Worm (Caenorhabditis elegans) whole organism, L1 larva: ENCODE results near the gene oac-11.

Experiments used
- C04F5.9 ChIP-seq: sonication (generic microtip); optimal IDR thresholded peaks from 2 replicates; lab custom pipeline; 2016; ENCODE audit warnings: missing genetic modification characterization, missing compliant biosample characterization
- C16A3.4 ChIP-seq: fragments of 150-350 bp; optimal IDR thresholded peaks from 2 replicates; lab custom pipeline; 2014; ENCODE audit warnings: missing biosample characterization, missing genetic modification characterization
- C34B4.2 ChIP-seq: sonication (generic microtip); optimal IDR thresholded peaks from 2 replicates; lab custom pipeline; 2017; ENCODE audit warnings: mild to moderate bottlenecking, missing genetic modification characterization, missing compliant biosample characterization
- alr-1 ChIP-seq: fragments of 200-800 bp; sonication (Bioruptor generic); optimal IDR thresholded peaks from 2 replicates; lab custom pipeline; 2018; ENCODE audit warnings: borderline replicate concordance, mild to moderate bottlenecking, missing genetic modification characterization, missing compliant biosample characterization
- ceh-63 ChIP-seq: fragments of 200-800 bp; sonication (Bioruptor generic); optimal IDR thresholded peaks from 2 replicates; lab custom pipeline; 2018; ENCODE audit warnings: mild to moderate bottlenecking, missing genetic modification characterization, missing compliant biosample characterization
- ceh-82 ChIP-seq, 3 experiments: fragments of 150-350 bp in 1 of 3; sonication (generic microtip) in 2 of 3; optimal IDR thresholded peaks; 2 replicates each; lab custom pipeline; 2014 to 2017; ENCODE audit warnings: missing biosample characterization in 3 of 3, missing genetic modification characterization in 3 of 3
- ceh-88 ChIP-seq: fragments of 200-800 bp; sonication (Bioruptor generic); IDR thresholded peaks from 2 replicates; pipeline ENCODE4 v1.3.6; 2022; ENCODE audit warnings: missing genetic modification characterization, missing compliant biosample characterization
- ceh-90 ChIP-seq: sonication (generic microtip); optimal IDR thresholded peaks from 2 replicates; lab custom pipeline; 2016; ENCODE audit warnings: missing genetic modification characterization, missing compliant biosample characterization
- ces-1 ChIP-seq: fragments of 150-350 bp; optimal IDR thresholded peaks from 2 replicates; lab custom pipeline; 2014; ENCODE audit warnings: missing biosample characterization, missing genetic modification reagents, missing genetic modification characterization
- dsc-1 ChIP-seq: sonication (generic microtip); optimal IDR thresholded peaks from 2 replicates; lab custom pipeline; 2016; ENCODE audit warnings: mild to moderate bottlenecking, missing genetic modification characterization, missing compliant biosample characterization
- efl-1 ChIP-seq, 4 experiments: fragments of 150-350 bp; optimal IDR thresholded peaks in 3 of 4; peaks in 1 of 4; 1 replicate in 1 of 4; 2 replicates in 3 of 4; lab custom pipeline; 2014; ENCODE audit warnings: missing biosample characterization in 2 of 4, missing genetic modification characterization in 2 of 4, missing genetic modification reagents in 2 of 4
- egl-13 ChIP-seq: sonication (generic microtip); optimal IDR thresholded peaks from 2 replicates; lab custom pipeline; 2016; ENCODE audit warnings: missing genotype, missing genetic modification reagents, missing genetic modification characterization, missing compliant biosample characterization
- elt-3 ChIP-seq, 6 experiments: fragments of 150-350 bp in 1 of 6; sonication (generic microtip); optimal IDR thresholded peaks; 2 replicates each; lab custom pipeline; 2017 to 2018; ENCODE audit warnings: missing biosample characterization in 6 of 6, missing genetic modification characterization in 6 of 6, inconsistent platforms in 1 of 6
- ets-5 ChIP-seq: fragments of 200-800 bp; sonication (Bioruptor generic); IDR thresholded peaks from 2 replicates; pipeline ENCODE4 v1.3.6; 2022; ENCODE audit warnings: missing genetic modification characterization, missing compliant biosample characterization
- fkh-10 ChIP-seq: sonication (generic microtip); optimal IDR thresholded peaks from 2 replicates; lab custom pipeline; 2017; ENCODE audit warnings: missing biosample characterization, missing genetic modification reagents, missing genetic modification characterization
- fkh-8 ChIP-seq: sonication (generic microtip); optimal IDR thresholded peaks from 2 replicates; lab custom pipeline; 2016; ENCODE audit warnings: mild to moderate bottlenecking, missing genetic modification characterization, missing compliant biosample characterization
- fos-1 ChIP-seq: fragments of 150-350 bp; optimal IDR thresholded peaks from 2 replicates; lab custom pipeline; 2014; ENCODE audit warnings: missing biosample characterization, missing genetic modification characterization
- hlh-17 ChIP-seq: fragments of 200-800 bp; sonication (Bioruptor generic); optimal IDR thresholded peaks from 2 replicates; lab custom pipeline; 2018; ENCODE audit warnings: missing genetic modification characterization, mild to moderate bottlenecking, missing compliant biosample characterization, moderate library complexity, borderline replicate concordance
- hlh-4 ChIP-seq: sonication (generic microtip); optimal IDR thresholded peaks from 2 replicates; lab custom pipeline; 2016; ENCODE audit warnings: mild to moderate bottlenecking, missing genetic modification characterization, missing compliant biosample characterization
- hpl-2 ChIP-seq: fragments of 150-350 bp; optimal IDR thresholded peaks from 2 replicates; lab custom pipeline; 2014; ENCODE audit warnings: missing biosample characterization, missing genetic modification reagents, missing genetic modification characterization
- irx-1 ChIP-seq: sonication (generic microtip); optimal IDR thresholded peaks from 2 replicates; lab custom pipeline; 2016; ENCODE audit warnings: missing genetic modification characterization, missing compliant biosample characterization
- isw-1 ChIP-seq: fragments of 200-800 bp; sonication (Bioruptor generic); IDR thresholded peaks from 2 replicates; pipeline ENCODE4 v1.3.6; 2022; ENCODE audit warnings: missing genetic modification characterization, missing compliant biosample characterization
- jun-1 ChIP-seq: fragments of 150-350 bp; optimal IDR thresholded peaks from 2 replicates; lab custom pipeline; 2014; ENCODE audit warnings: missing biosample characterization, missing genetic modification reagents, missing genetic modification characterization
- lin-13 ChIP-seq: fragments of 150-350 bp; optimal IDR thresholded peaks from 2 replicates; lab custom pipeline; 2014; ENCODE audit warnings: missing biosample characterization, missing genetic modification reagents, missing genetic modification characterization
- lsy-2 ChIP-seq, 2 experiments: fragments of 150-350 bp; optimal IDR thresholded peaks; 2 replicates each; lab custom pipeline; 2014; ENCODE audit warnings: missing biosample characterization in 2 of 2, missing genetic modification characterization in 2 of 2
- mab-9 ChIP-seq: fragments of 200-800 bp; sonication (Bioruptor generic); IDR thresholded peaks from 2 replicates; pipeline ENCODE4 v1.3.6; 2022; ENCODE audit warnings: missing genetic modification reagents, missing genetic modification characterization, missing compliant biosample characterization
- mdl-1 ChIP-seq, 2 experiments: fragments of 150-350 bp; optimal IDR thresholded peaks; 2 replicates each; lab custom pipeline; 2014 to 2017; ENCODE audit warnings: missing biosample characterization in 2 of 2, missing genetic modification characterization in 2 of 2, inconsistent platforms in 1 of 2
- mef-2 ChIP-seq: fragments of 150-350 bp; optimal IDR thresholded peaks from 2 replicates; lab custom pipeline; 2014; ENCODE audit warnings: missing biosample characterization, missing genetic modification characterization
- mep-1 ChIP-seq: fragments of 150-350 bp; optimal IDR thresholded peaks from 2 replicates; lab custom pipeline; 2014; ENCODE audit warnings: missing biosample characterization, missing genetic modification characterization
- nhr-11 ChIP-seq: fragments of 150-350 bp; optimal IDR thresholded peaks from 2 replicates; lab custom pipeline; 2014; ENCODE audit warnings: missing biosample characterization, missing genetic modification characterization
- nhr-12 ChIP-seq: sonication (generic microtip); optimal IDR thresholded peaks from 2 replicates; lab custom pipeline; 2017; ENCODE audit warnings: missing biosample characterization, missing genetic modification characterization
- nhr-20 ChIP-seq: sonication (generic microtip); optimal IDR thresholded peaks from 2 replicates; lab custom pipeline; 2016; ENCODE audit warnings: mild to moderate bottlenecking, missing genetic modification characterization, missing compliant biosample characterization
- nhr-237 ChIP-seq: fragments of 150-350 bp; optimal IDR thresholded peaks from 2 replicates; lab custom pipeline; 2014; ENCODE audit warnings: missing biosample characterization, missing genetic modification characterization
- nhr-28 ChIP-seq: fragments of 150-350 bp; optimal IDR thresholded peaks from 2 replicates; lab custom pipeline; 2014; ENCODE audit warnings: missing biosample characterization, missing genetic modification characterization
- nhr-47 ChIP-seq: sonication (generic microtip); optimal IDR thresholded peaks from 2 replicates; lab custom pipeline; 2016; ENCODE audit warnings: mild to moderate bottlenecking, missing genetic modification characterization, moderate library complexity, missing compliant biosample characterization
- nhr-71 ChIP-seq: sonication (generic microtip); optimal IDR thresholded peaks from 2 replicates; lab custom pipeline; 2016; ENCODE audit warnings: mild to moderate bottlenecking, missing genetic modification characterization, moderate library complexity, missing compliant biosample characterization
- nhr-84 ChIP-seq: sonication (generic microtip); optimal IDR thresholded peaks from 2 replicates; lab custom pipeline; 2017; ENCODE audit warnings: missing biosample characterization, missing genetic modification characterization
- pag-3 ChIP-seq: sonication (generic microtip); optimal IDR thresholded peaks from 2 replicates; lab custom pipeline; 2017; ENCODE audit warnings: missing genetic modification characterization, mild to moderate bottlenecking, missing compliant biosample characterization, antibody characterized with exemption, borderline replicate concordance; ENCODE audit not compliant: insufficient read depth
- pqm-1 ChIP-seq: sonication (generic microtip); optimal IDR thresholded peaks from 3 replicates; lab custom pipeline; 2017; ENCODE audit warnings: missing biosample characterization, missing genetic modification characterization
- rnt-1 ChIP-seq: sonication (generic microtip); optimal IDR thresholded peaks from 2 replicates; lab custom pipeline; 2016; ENCODE audit warnings: mild to moderate bottlenecking, missing genetic modification characterization, moderate library complexity, missing compliant biosample characterization
- skn-1 ChIP-seq: fragments of 150-350 bp; optimal IDR thresholded peaks from 2 replicates; lab custom pipeline; 2014; ENCODE audit warnings: missing biosample characterization, missing genetic modification characterization
- snpc-4 ChIP-seq: fragments of 150-350 bp; optimal IDR thresholded peaks from 2 replicates; lab custom pipeline; 2014; ENCODE audit warnings: missing biosample characterization, missing genetic modification characterization
- snu-23 ChIP-seq: sonication (generic microtip); optimal IDR thresholded peaks from 2 replicates; lab custom pipeline; 2016; ENCODE audit warnings: missing genetic modification characterization, missing compliant biosample characterization
- sox-4 ChIP-seq: sonication (generic microtip); optimal IDR thresholded peaks from 2 replicates; lab custom pipeline; 2016; ENCODE audit warnings: missing genetic modification characterization, missing compliant biosample characterization
- sptf-1 ChIP-seq: fragments of 150-350 bp; optimal IDR thresholded peaks from 2 replicates; lab custom pipeline; 2014; ENCODE audit warnings: missing biosample characterization, missing genetic modification characterization
- swsn-7 ChIP-seq: sonication (generic microtip); optimal IDR thresholded peaks from 2 replicates; lab custom pipeline; 2016; ENCODE audit warnings: missing genetic modification characterization, missing compliant biosample characterization
- unc-62 ChIP-seq: fragments of 150-350 bp; optimal IDR thresholded peaks from 2 replicates; lab custom pipeline; 2014; ENCODE audit warnings: missing biosample characterization, missing genetic modification reagents, missing genetic modification characterization
- unc-86 ChIP-seq: sonication (generic microtip); optimal IDR thresholded peaks from 2 replicates; lab custom pipeline; 2016; ENCODE audit warnings: missing genetic modification characterization, missing compliant biosample characterization
- unc-98 ChIP-seq: fragments of 200-800 bp; sonication (Bioruptor generic); IDR thresholded peaks from 2 replicates; pipeline ENCODE4 v1.3.6; 2022; ENCODE audit warnings: missing genetic modification characterization, missing compliant biosample characterization
- vab-15 ChIP-seq: sonication (generic microtip); optimal IDR thresholded peaks from 2 replicates; lab custom pipeline; 2017; ENCODE audit warnings: missing genotype, mild to moderate bottlenecking, missing genetic modification characterization, missing compliant biosample characterization
- xbp-1 ChIP-seq: sonication (generic microtip); optimal IDR thresholded peaks from 2 replicates; lab custom pipeline; 2016; ENCODE audit warnings: missing genetic modification characterization, missing compliant biosample characterization
- zag-1 ChIP-seq: fragments of 150-350 bp; optimal IDR thresholded peaks from 2 replicates; lab custom pipeline; 2014; ENCODE audit warnings: missing biosample characterization, missing genetic modification characterization
- zip-4 ChIP-seq: fragments of 200-800 bp; sonication (Bioruptor generic); optimal IDR thresholded peaks from 2 replicates; lab custom pipeline; 2018; ENCODE audit warnings: mild to moderate bottlenecking, missing genetic modification characterization, moderate library complexity, missing compliant biosample characterization
- ztf-4 ChIP-seq: fragments of 150-350 bp; optimal IDR thresholded peaks from 2 replicates; lab custom pipeline; 2014; ENCODE audit warnings: missing biosample characterization, missing genetic modification characterization

oac-11 gene

ce11 chrII:3810550-3810949 is 50.2 kb downstream of the oac-11 start (continued):
- TF ChIP-seq lin-13 (GFP tag; lab: Kevin White, UChicago) (no peak), irx-1 (no peak), skn-1 (no peak), mdl-1 (tag; optimal IDR thresholded peaks at IDR 0.05; lab: Kevin White, UChicago) (peak in 1 of 2 experiments; percentile 30), ets-5 (no peak), nhr-28 (tag; lab: Kevin White, UChicago) (no peak), dsc-1 (peak; percentile 24), elt-3 (tag; optimal IDR thresholded peaks at IDR 0.05; lab: Kevin White, UChicago) (no peak), fkh-8 (tag; lab: Kevin White, UChicago) (peak; percentile 73), vab-15 (tag; lab: Kevin White, UChicago) (no peak), zip-4 (no peak), nhr-47 (tag; lab: Kevin White, UChicago) (peak; percentile 51), nhr-237 (tag; lab: Kevin White, UChicago) (no peak), nhr-12 (no peak), mef-2 (tag; lab: Kevin White, UChicago) (no peak), alr-1 (no peak), hpl-2 (GFP tag; lab: Kevin White, UChicago) (no peak), pag-3 (no peak), ztf-4 (tag; lab: Kevin White, UChicago) (no peak), snu-23 (GFP tag; lab: Kevin White, UChicago) (peak; percentile 51), egl-13 (no peak), zag-1 (tag; lab: Kevin White, UChicago) (no peak), unc-62 (GFP tag; lab: Kevin White, UChicago) (no peak), ceh-63 (no peak), mep-1 (tag; lab: Kevin White, UChicago) (peak; percentile 59), ceh-82 (tag; optimal IDR thresholded peaks at IDR 0.05; lab: Kevin White, UChicago) (no peak), hlh-4 (no peak), xbp-1 (tag; lab: Kevin White, UChicago) (peak; percentile 23), nhr-11 (tag; lab: Kevin White, UChicago) (peak; percentile 19), snpc-4 (tag; lab: Kevin White, UChicago) (no peak), pqm-1 (tag; lab: Kevin White, UChicago) (no peak), jun-1 (tag; lab: Kevin White, UChicago) (no peak), efl-1 (optimal IDR thresholded peaks at IDR 0.05; lab: Kevin White, UChicago) (peak; percentile 40 to 46), efl-1 (GFP tag; optimal IDR thresholded peaks at IDR 0.05 in 1 of 2; lab: Kevin White, UChicago) (peak; percentile 28 to 95), ceh-88 (no peak), ceh-90 (tag; lab: Kevin White, UChicago) (no peak), fos-1 (tag; lab: Kevin White, UChicago) (no peak), ces-1 (GFP tag; lab: Kevin White, UChicago) (no peak), hlh-17 (no peak), isw-1 (GFP tag; lab: Robert Waterston, UW) (no peak), nhr-71 (tag; lab: Kevin White, UChicago) (peak; percentile 62), unc-86 (no peak), C04F5.9 (tag; lab: Kevin White, UChicago) (no peak), nhr-20 (tag; lab: Kevin White, UChicago) (peak; percentile 53), swsn-7 (tag; lab: Kevin White, UChicago) (peak; percentile 27), sptf-1 (tag; lab: Kevin White, UChicago) (no peak), unc-98 (GFP tag; lab: Robert Waterston, UW) (no peak), fkh-10 (GFP tag; lab: Kevin White, UChicago) (no peak), lsy-2 (tag; optimal IDR thresholded peaks at IDR 0.05; lab: Kevin White, UChicago) (peak; percentile 37 to 60), sox-4 (no peak), C34B4.2 (tag; lab: Kevin White, UChicago) (no peak), rnt-1 (tag; lab: Kevin White, UChicago) (peak; percentile 30), nhr-84 (tag; lab: Kevin White, UChicago) (no peak), mab-9 (GFP tag; lab: Robert Waterston, UW) (no peak), C16A3.4 (tag; lab: Kevin White, UChicago) (no peak)
